Worm (Caenorhabditis elegans): ENCODE measurements around the gene Y75B8A.23.

- TF ChIP-seq nhr-28 (tag; optimal IDR thresholded peaks at IDR 0.05), result no peak
- TF ChIP-seq M03D4.4 (tag; optimal IDR thresholded peaks at IDR 0.05), result no peak
- TF ChIP-seq mab-5 (tag; optimal IDR thresholded peaks at IDR 0.05), result no peak
- TF ChIP-seq pha-4 (tag; optimal IDR thresholded peaks at IDR 0.05), result no peak
- TF ChIP-seq ztf-11 (tag; optimal IDR thresholded peaks at IDR 0.05), result no peak
- no peak for TF ChIP-seq mep-1 (tag; optimal IDR thresholded peaks at IDR 0.05)
- no peak for TF ChIP-seq unc-39 (tag; optimal IDR thresholded peaks at IDR 0.05)
- TF ChIP-seq nhr-76 (tag; optimal IDR thresholded peaks at IDR 0.05), result no peak
- no peak for TF ChIP-seq elt-1 (tag; optimal IDR thresholded peaks at IDR 0.05; ENCODE audit: borderline replicate concordance, insufficient read depth)
- TF ChIP-seq lin-32 (GFP tag; optimal IDR thresholded peaks at IDR 0.05), result no peak
- TF ChIP-seq snpc-4 (tag; optimal IDR thresholded peaks at IDR 0.05), result no peak
Observed at ce11 chrIII:12235914-12236313, 14.5 kb upstream of the Y75B8A.23 start, which contains the start of the genes grl-15 and fbxa-89.
